Worm (Caenorhabditis elegans) whole organism, midembryonic: ENCODE results near the gene D1079.1.

Experiments used
- cog-1 ChIP-seq: sonication (generic microtip); optimal IDR thresholded peaks from 2 replicates; lab custom pipeline; 2016; ENCODE audit warnings: missing genetic modification characterization, missing compliant biosample characterization
- flt-1 ChIP-seq: fragments of 200-800 bp; sonication (Bioruptor generic); IDR thresholded peaks from 2 replicates; pipeline ENCODE4 v1.3.6; 2022; ENCODE audit warnings: missing genetic modification characterization, missing compliant biosample characterization
- klf-2 ChIP-seq: fragments of 200-800 bp; sonication (Bioruptor generic); conservative IDR thresholded peaks from 2 replicates; pipeline ENCODE4 v1.3.6; 2022; ENCODE audit warnings: missing genetic modification reagents, missing genetic modification characterization, missing compliant biosample characterization
- ref-1 ChIP-seq: fragments of 200-800 bp; sonication (Bioruptor generic); conservative IDR thresholded peaks from 2 replicates; pipeline ENCODE4 v1.3.6; 2022; ENCODE audit warnings: missing genetic modification reagents, missing genetic modification characterization, missing compliant biosample characterization
- ztf-29 ChIP-seq: fragments of 200-800 bp; sonication (Bioruptor generic); IDR thresholded peaks from 2 replicates; pipeline ENCODE4 v1.3.6; 2022; ENCODE audit warnings: missing genetic modification reagents, missing genetic modification characterization, missing compliant biosample characterization

ce11 chrX:4404717-4405116 is 1.8 kb downstream of the D1079.1 start:
- TF ChIP-seq ref-1 (GFP tag; lab: Robert Waterston, UW) (no peak), ztf-29 (GFP tag; lab: Robert Waterston, UW) (no peak), klf-2 (no peak), cog-1 (tag; lab: Kevin White, UChicago) (no peak), flt-1 (no peak)
